Fruit fly (Drosophila melanogaster): ENCODE measurements around the gene ems.

Gene ems

DNA sequence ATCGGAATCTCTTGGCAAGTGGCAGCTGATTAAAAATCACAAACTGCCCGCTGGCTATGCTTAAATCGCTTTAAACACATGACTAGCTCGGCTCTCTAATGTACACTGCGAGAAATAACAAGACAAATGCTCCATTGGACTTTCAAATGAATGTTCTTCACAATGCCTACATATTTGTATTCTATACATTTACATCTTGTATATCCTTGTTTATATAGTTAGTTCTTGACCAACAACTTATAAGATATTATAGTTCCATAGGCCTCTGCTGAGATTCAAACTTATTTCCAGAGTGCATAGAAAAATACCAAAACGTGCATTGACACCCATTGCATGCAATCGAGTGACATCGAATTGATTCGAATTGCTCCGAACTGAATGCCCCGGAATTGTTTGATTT is 8.8 kb upstream of the ems start (continued):
- TF ChIP-seq CG30403 (GFP tag; optimal IDR thresholded peaks at IDR 0.05) (peak; percentile 25), inv (GFP tag; IDR thresholded peaks at IDR 0.05; ENCODE audit: partially characterized antibody) (no peak), twi (tag; optimal IDR thresholded peaks at IDR 0.05) (no peak), CG6683 (GFP tag; optimal IDR thresholded peaks at IDR 0.05) (no peak), prd (optimal IDR thresholded peaks at IDR 0.05) (no peak), prd (GFP tag; IDR thresholded peaks at IDR 0.05) (peak; percentile 16; the same call in 2 of the 3 replicates), CG30431 (GFP tag; optimal IDR thresholded peaks at IDR 0.05) (no peak), MBD-R2 (GFP tag; IDR thresholded peaks at IDR 0.05) (no peak), CG4854 (GFP tag; optimal IDR thresholded peaks at IDR 0.05) (no peak), Ada2b (GFP tag; IDR thresholded peaks at IDR 0.05) (no peak), CG14860 (GFP tag; IDR thresholded peaks at IDR 0.05; ENCODE audit: partially characterized antibody) (no peak), otp (GFP tag; IDR thresholded peaks at IDR 0.05) (0 out of 3 replicates have a peak, but pooled peaks have one; percentile 43), nerfin-2 (GFP tag; IDR thresholded peaks at IDR 0.05; ENCODE audit: partially characterized antibody) (no peak), NfI (GFP tag; optimal IDR thresholded peaks at IDR 0.05) (no peak), Fer3 (tag; optimal IDR thresholded peaks at IDR 0.05) (no peak), CG13296 (GFP tag; optimal IDR thresholded peaks at IDR 0.05) (no peak), D19A (tag; optimal IDR thresholded peaks at IDR 0.05) (peak; percentile 30), btn (GFP tag; optimal IDR thresholded peaks at IDR 0.05) (no peak), CG6689 (GFP tag; IDR thresholded peaks at IDR 0.05) (peak; percentile 41; the same call in 1 of the 2 replicates), CG2202 (tag; optimal IDR thresholded peaks at IDR 0.05) (no peak), CG11723 (GFP tag; optimal IDR thresholded peaks at IDR 0.05) (no peak), CG2199 (GFP tag; IDR thresholded peaks at IDR 0.05) (peak; percentile 24; the same call in 1 of the 3 replicates), CG10431 (GFP tag; optimal IDR thresholded peaks at IDR 0.05) (no peak), Blimp-1 (GFP tag; optimal IDR thresholded peaks at IDR 0.05) (peak; percentile 58), Vsx1 (GFP tag; optimal IDR thresholded peaks at IDR 0.05) (no peak), CG9797 (GFP tag; optimal IDR thresholded peaks at IDR 0.05) (no peak), Scr (GFP tag; IDR thresholded peaks at IDR 0.05; ENCODE audit: partially characterized antibody) (no peak), CG16815 (GFP tag; optimal IDR thresholded peaks at IDR 0.05) (no peak), CG31365 (tag; optimal IDR thresholded peaks at IDR 0.05) (no peak), ken (GFP tag; IDR thresholded peaks at IDR 0.05) (no peak), gce (GFP tag; IDR thresholded peaks at IDR 0.05) (0 out of 3 replicates have a peak, but pooled peaks have one; percentile 61), Bdp1 (GFP tag; optimal IDR thresholded peaks at IDR 0.05) (no peak), stc (GFP tag; IDR thresholded peaks at IDR 0.05) (0 out of 2 replicates have a peak, but pooled peaks have one; percentile 11), CG15514 (GFP tag; optimal IDR thresholded peaks at IDR 0.05) (no peak), NFAT (GFP tag; IDR thresholded peaks at IDR 0.05) (no peak), dimm (GFP tag; IDR thresholded peaks at IDR 0.05) (no peak), CG9876 (GFP tag; optimal IDR thresholded peaks at IDR 0.05) (no peak), Abd-B (GFP tag; optimal IDR thresholded peaks at IDR 0.05) (no peak), ssp (GFP tag; IDR thresholded peaks at IDR 0.05) (no peak), sc (optimal IDR thresholded peaks at IDR 0.05) (no peak), sc (GFP tag; optimal IDR thresholded peaks at IDR 0.05) (peak; percentile 13), scrt (GFP tag; optimal IDR thresholded peaks at IDR 0.05) (no peak), HLH4C (GFP tag; IDR thresholded peaks at IDR 0.05; ENCODE audit: partially characterized antibody) (no peak), Xrp1 (GFP tag; IDR thresholded peaks at IDR 0.05) (peak; percentile 59), CG15479 (GFP tag; optimal IDR thresholded peaks at IDR 0.05) (no peak), cwo (GFP tag; optimal IDR thresholded peaks at IDR 0.05) (peak; percentile 10), CG12769 (tag; optimal IDR thresholded peaks at IDR 0.05) (peak; percentile 3), schlank (tag; optimal IDR thresholded peaks at IDR 0.05) (no peak), Side (GFP tag; optimal IDR thresholded peaks at IDR 0.05) (no peak), H2.0 (GFP tag; IDR thresholded peaks at IDR 0.05) (peak; percentile 23; the same call in 1 of the 2 replicates), CG33557 (GFP tag; optimal IDR thresholded peaks at IDR 0.05) (no peak)

All from whole organism, embryonic.